Worm (Caenorhabditis elegans) whole organism, L1 larva: Measurements from ENCODE around the gene F22E5.1.

Experiments
- aly-2 ChIP-seq: fragments of 150-350 bp; optimal IDR thresholded peaks from 2 replicates; lab custom pipeline; 2014; ENCODE audit warnings: missing biosample characterization, missing genetic modification characterization
- lsy-2 ChIP-seq, 2 experiments: fragments of 150-350 bp; optimal IDR thresholded peaks; 2 replicates each; lab custom pipeline; 2014; ENCODE audit warnings: missing biosample characterization in 2 of 2, missing genetic modification characterization in 2 of 2
- nhr-237 ChIP-seq: fragments of 150-350 bp; optimal IDR thresholded peaks from 2 replicates; lab custom pipeline; 2014; ENCODE audit warnings: missing biosample characterization, missing genetic modification characterization

DNA sequence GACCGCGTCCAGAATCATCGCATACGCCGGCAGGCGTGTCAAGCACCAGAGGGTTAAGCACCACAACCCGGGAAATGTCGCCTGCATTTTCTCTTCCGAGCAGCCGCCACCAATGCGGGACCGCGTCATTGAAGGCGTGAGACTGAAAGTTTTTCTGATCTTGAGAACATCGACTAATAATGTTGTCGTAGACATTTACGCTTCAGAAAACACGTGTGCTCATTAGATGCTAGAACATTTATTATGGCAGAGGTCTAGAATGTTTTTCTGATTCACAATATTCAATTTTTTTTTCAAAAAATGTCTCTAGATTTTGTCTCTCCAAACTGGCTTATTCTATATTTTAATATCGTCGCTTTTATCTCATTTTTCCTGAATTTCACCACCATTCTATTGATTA is 17.0 kb upstream of the F22E5.1 start, which contains the start of gene sri-47:
- TF ChIP-seq nhr-237 (tag; lab: Kevin White, UChicago) (no peak), lsy-2 (tag; optimal IDR thresholded peaks at IDR 0.05; lab: Kevin White, UChicago) (no peak), aly-2 (tag; lab: Kevin White, UChicago) (no peak)
